Fruit fly (Drosophila melanogaster): ENCODE measurements around the gene ERR.

ERR gene

dm6 chr3L:8151727-8152199 lies 34.7 kb downstream of the ERR start, which contains the start of gene CG13676 (continued):
- TF ChIP-seq ssp (GFP tag; IDR thresholded peaks at IDR 0.05) (no peak), odd (GFP tag; optimal IDR thresholded peaks at IDR 0.05) (no peak), Ets65A (GFP tag) (peak; percentile 35), Eip74EF (GFP tag; optimal IDR thresholded peaks at IDR 0.05) (no peak), Dll (GFP tag; IDR thresholded peaks at IDR 0.05; ENCODE audit: partially characterized antibody) (0 out of 4 replicates have a peak, but pooled peaks have one; percentile 16), Opbp (GFP tag; IDR thresholded peaks at IDR 0.05; ENCODE audit: partially characterized antibody) (no peak), sens-2 (GFP tag; IDR thresholded peaks at IDR 0.05) (no peak), nom (GFP tag; optimal IDR thresholded peaks at IDR 0.05) (peak; percentile 12), CrebB (tag; optimal IDR thresholded peaks at IDR 0.05) (no peak), row (GFP tag; IDR thresholded peaks at IDR 0.05) (0 out of 3 replicates have a peak, but pooled peaks have one; percentile 8), CG10543 (GFP tag; optimal IDR thresholded peaks at IDR 0.05) (peak; percentile 40), NK7.1 (GFP tag; optimal IDR thresholded peaks at IDR 0.05) (no peak), CG13287 (GFP tag; IDR thresholded peaks at IDR 0.05; ENCODE audit: partially characterized antibody) (peak; percentile 36), CG2889 (GFP tag; IDR thresholded peaks at IDR 0.05) (no peak), lbe (GFP tag; optimal IDR thresholded peaks at IDR 0.05) (no peak), CG3726 (GFP tag; IDR thresholded peaks at IDR 0.05) (no peak), Trl (optimal IDR thresholded peaks at IDR 0.05) (peak; percentile 59 to 78), Trl (GFP tag; optimal IDR thresholded peaks at IDR 0.05) (no peak), CG5245 (GFP tag; optimal IDR thresholded peaks at IDR 0.05) (no peak), vvl (GFP tag; IDR thresholded peaks at IDR 0.05) (0 out of 2 replicates have a peak, but pooled peaks have one; percentile 41), chinmo (GFP tag; IDR thresholded peaks at IDR 0.05; ENCODE audit: partially characterized antibody) (peak; percentile 91; the same call in 2 of the 4 replicates), fd96Cb (tag; optimal IDR thresholded peaks at IDR 0.05) (no peak), CG3995 (GFP tag; optimal IDR thresholded peaks at IDR 0.05) (no peak), CG14667 (GFP tag; IDR thresholded peaks at IDR 0.05) (no peak), CG12104 (GFP tag; optimal IDR thresholded peaks at IDR 0.05) (no peak), wek (GFP tag; optimal IDR thresholded peaks at IDR 0.05) (no peak), CG4360 (GFP tag; IDR thresholded peaks at IDR 0.05) (no peak), B-H2 (GFP tag; optimal IDR thresholded peaks at IDR 0.05) (no peak), sd (tag; optimal IDR thresholded peaks at IDR 0.05) (peak; percentile 20), CG1603 (tag; optimal IDR thresholded peaks at IDR 0.05) (no peak), CG15696 (tag; optimal IDR thresholded peaks at IDR 0.05) (no peak), CG10366 (GFP tag; IDR thresholded peaks at IDR 0.05) (no peak), pita (GFP tag; optimal IDR thresholded peaks at IDR 0.05) (no peak), CG10431 (GFP tag; optimal IDR thresholded peaks at IDR 0.05) (no peak), zfh1 (GFP tag; IDR thresholded peaks at IDR 0.05) (no peak), CG3847 (GFP tag; IDR thresholded peaks at IDR 0.05) (no peak), crc (GFP tag; optimal IDR thresholded peaks at IDR 0.05) (no peak), sens (GFP tag) (peak; percentile 24), CG18476 (GFP tag; optimal IDR thresholded peaks at IDR 0.05) (no peak), CG3407 (GFP tag; optimal IDR thresholded peaks at IDR 0.05) (no peak), CG2199 (GFP tag; IDR thresholded peaks at IDR 0.05) (no peak)

- peak; percentile 3 for TF ChIP-seq Sox102F (GFP tag; optimal IDR thresholded peaks at IDR 0.05)
- peak; percentile 26 for TF ChIP-seq Ets65A (GFP tag)
- no peak for TF ChIP-seq Hr51 (GFP tag; optimal IDR thresholded peaks at IDR 0.05)
Measured at dm6 chr3L:8150812-8151211, 35.7 kb downstream of the ERR start.

Data from whole organism, embryonic.